Fruit fly (Drosophila melanogaster): ENCODE measurements around the gene grp.

Gene grp

DNA sequence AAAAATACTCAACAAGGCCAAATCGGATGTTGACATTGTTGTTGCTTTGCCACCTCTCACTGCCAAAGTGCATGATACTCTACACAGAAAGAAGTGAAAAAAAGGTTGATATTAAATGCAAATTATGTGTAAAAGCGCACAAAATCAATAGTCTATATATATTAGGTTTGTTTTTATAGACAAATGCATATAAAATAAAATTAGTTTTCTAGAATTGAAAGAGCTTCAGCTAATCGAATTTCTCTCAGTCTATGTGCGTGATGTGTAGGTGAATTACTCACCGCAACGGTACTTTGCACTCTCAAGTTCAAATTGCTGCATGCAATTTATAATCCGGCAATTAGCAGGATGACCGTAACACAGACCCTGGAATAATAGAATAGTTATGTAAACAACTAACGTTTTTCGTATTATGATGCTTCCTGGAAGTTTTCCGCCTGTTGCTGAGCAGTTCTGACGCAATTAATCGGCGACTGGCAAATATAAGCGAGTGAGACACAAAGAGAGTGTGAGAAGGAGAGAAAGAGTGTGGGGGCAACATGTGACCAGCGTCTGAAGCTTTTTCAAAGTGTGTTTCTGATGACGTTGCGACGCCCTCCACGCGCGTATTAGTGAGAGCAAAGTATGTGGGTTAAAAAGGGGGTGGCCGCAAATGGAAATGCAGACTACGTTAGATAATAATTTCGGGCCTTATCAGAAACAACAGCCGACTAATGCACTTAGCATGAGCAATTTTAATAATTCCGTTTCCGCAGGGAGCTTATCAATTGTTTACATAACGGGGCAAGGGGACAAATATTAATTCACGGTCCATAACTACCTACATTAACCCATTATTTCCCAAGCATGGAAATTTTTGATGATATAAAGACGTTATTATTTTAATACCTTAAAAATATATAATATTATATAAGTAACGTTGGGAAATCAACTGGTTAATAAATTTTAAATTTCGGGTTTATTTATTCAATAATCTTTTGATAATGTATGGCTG lies 41.1 kb downstream of the grp start (continued):
- peak; percentile 61 for TF ChIP-seq psq (GFP tag; optimal IDR thresholded peaks at IDR 0.05)
- peak; percentile 96 for TF ChIP-seq CG5953 (GFP tag; IDR thresholded peaks at IDR 0.05)
- TF ChIP-seq CG11093 (GFP tag; IDR thresholded peaks at IDR 0.05) = peak; percentile 93
- peak; percentile 94 for TF ChIP-seq CG4730 (GFP tag; IDR thresholded peaks at IDR 0.05)
- no peak for TF ChIP-seq CG9876 (GFP tag; optimal IDR thresholded peaks at IDR 0.05)
- TF ChIP-seq grn (GFP tag; optimal IDR thresholded peaks at IDR 0.05) = peak; percentile 55
- TF ChIP-seq CG10366 (GFP tag; IDR thresholded peaks at IDR 0.05) = peak; percentile 95
- TF ChIP-seq CG7357 (GFP tag; IDR thresholded peaks at IDR 0.05) = peak; percentile 81; the same call in 2 of the 3 replicates
- peak; percentile 92 for TF ChIP-seq ranshi (GFP tag; IDR thresholded peaks at IDR 0.05)
- TF ChIP-seq NK7.1 (GFP tag; optimal IDR thresholded peaks at IDR 0.05) = peak; percentile 55
- peak; percentile 84 for TF ChIP-seq scrt (GFP tag; optimal IDR thresholded peaks at IDR 0.05)
- TF ChIP-seq CrebB (tag; optimal IDR thresholded peaks at IDR 0.05) = peak; percentile 57
- no peak for TF ChIP-seq Dp (GFP tag; optimal IDR thresholded peaks at IDR 0.05)
- peak; percentile 28 to 33 for TF ChIP-seq Trl (optimal IDR thresholded peaks at IDR 0.05)
- TF ChIP-seq Trl (GFP tag; optimal IDR thresholded peaks at IDR 0.05) = peak; percentile 76
- TF ChIP-seq z (GFP tag; IDR thresholded peaks at IDR 0.05) = peak; percentile 62
- peak; percentile 92 for TF ChIP-seq tin (GFP tag; optimal IDR thresholded peaks at IDR 0.05)
- no peak for TF ChIP-seq Doc3 (GFP tag; IDR thresholded peaks at IDR 0.05; ENCODE audit: partially characterized antibody)
- TF ChIP-seq ap (GFP tag; IDR thresholded peaks at IDR 0.05) = peak; percentile 93
- peak; percentile 91 for TF ChIP-seq Fer1 (GFP tag; optimal IDR thresholded peaks at IDR 0.05)
- TF ChIP-seq Atf-2 (GFP tag; optimal IDR thresholded peaks at IDR 0.05) = peak; percentile 81
- TF ChIP-seq CG15073 (GFP tag; optimal IDR thresholded peaks at IDR 0.05) = peak; percentile 42
- TF ChIP-seq CG31441 (GFP tag; IDR thresholded peaks at IDR 0.05) = peak; percentile 94
- TF ChIP-seq ewg (GFP tag; optimal IDR thresholded peaks at IDR 0.05) = peak; percentile 83
- TF ChIP-seq insv (GFP tag; optimal IDR thresholded peaks at IDR 0.05) = peak in 1 of 2 experiments; percentile 52
- TF ChIP-seq Dfd (GFP tag; optimal IDR thresholded peaks at IDR 0.05) = no peak
- TF ChIP-seq CG12155 (GFP tag; optimal IDR thresholded peaks at IDR 0.05) = peak; percentile 79
- peak; percentile 88 for TF ChIP-seq ro (GFP tag; IDR thresholded peaks at IDR 0.05)
- TF ChIP-seq Oli (tag; optimal IDR thresholded peaks at IDR 0.05) = peak; percentile 84
- TF ChIP-seq CG11085 (GFP tag; IDR thresholded peaks at IDR 0.05) = peak; percentile 89
- peak; percentile 96 for TF ChIP-seq CG17829 (tag; optimal IDR thresholded peaks at IDR 0.05)
- TF ChIP-seq crp (GFP tag; optimal IDR thresholded peaks at IDR 0.05) = peak in 1 of 2 experiments; percentile 47
- TF ChIP-seq CG1024 (GFP tag; IDR thresholded peaks at IDR 0.05) = peak; percentile 83
- TF ChIP-seq CG17359 (tag; optimal IDR thresholded peaks at IDR 0.05) = peak; percentile 98
- peak; percentile 58 for TF ChIP-seq CG8089 (GFP tag; optimal IDR thresholded peaks at IDR 0.05)
- TF ChIP-seq Pdp1 (GFP tag; optimal IDR thresholded peaks at IDR 0.05) = peak; percentile 79 to 87
- peak; percentile 47 for TF ChIP-seq CG2202 (tag; optimal IDR thresholded peaks at IDR 0.05)
- TF ChIP-seq pita (GFP tag; optimal IDR thresholded peaks at IDR 0.05) = no peak
- TF ChIP-seq Hsf (GFP tag; optimal IDR thresholded peaks at IDR 0.05) = peak; percentile 85
- TF ChIP-seq CG2120 (GFP tag; optimal IDR thresholded peaks at IDR 0.05) = peak; percentile 83
- peak; percentile 46 for TF ChIP-seq fu2 (GFP tag; optimal IDR thresholded peaks at IDR 0.05)
- TF ChIP-seq CG13624 (GFP tag; optimal IDR thresholded peaks at IDR 0.05) = peak; percentile 70
- TF ChIP-seq row (GFP tag; IDR thresholded peaks at IDR 0.05) = peak; percentile 93
- peak; percentile 74 for TF ChIP-seq HLH54F (GFP tag; optimal IDR thresholded peaks at IDR 0.05)
- TF ChIP-seq Gsc (GFP tag; IDR thresholded peaks at IDR 0.05) = no peak; the same call in none of the 2 replicates
- TF ChIP-seq CG43689 (GFP tag; IDR thresholded peaks at IDR 0.05) = peak; percentile 48; the same call in 1 of the 2 replicates
- peak; percentile 89 for TF ChIP-seq CG11504 (tag; optimal IDR thresholded peaks at IDR 0.05)
- no peak for TF ChIP-seq lov (optimal IDR thresholded peaks at IDR 0.05)
- peak; percentile 95 for TF ChIP-seq lov (GFP tag; IDR thresholded peaks at IDR 0.05)
